Worm (Caenorhabditis elegans) whole organism, early embryonic: ENCODE data around the gene C29E4.14.

Experiments used
- ceh-13 ChIP-seq: fragments of 200-800 bp; sonication (Bioruptor generic); optimal IDR thresholded peaks from 2 replicates; lab custom pipeline; 2018; ENCODE audit warnings: mild to moderate bottlenecking, missing genetic modification characterization, missing compliant biosample characterization
- tbx-11 ChIP-seq: fragments of 200-800 bp; sonication (Bioruptor generic); IDR thresholded peaks from 2 replicates; pipeline ENCODE4 v1.3.6; 2022; ENCODE audit warnings: missing genetic modification characterization, missing compliant biosample characterization

- TF ChIP-seq tbx-11 (GFP tag; lab: Robert Waterston, UW) (no peak), ceh-13 (GFP tag; lab: Kevin White, UChicago) (no peak)
Measured at ce11 chrIII:7925968-7926367, 6.0 kb downstream of the C29E4.14 start.
